Worm (Caenorhabditis elegans): ENCODE results near the gene DC2.5.

The DC2.5 gene

ce11 chrV:248636-249035, 36.0 kb upstream of the DC2.5 start:
- no peak for TF ChIP-seq ztf-7 (tag; optimal IDR thresholded peaks at IDR 0.05)
- no peak for TF ChIP-seq arid-1 (GFP tag; conservative IDR thresholded peaks at IDR 0.05)
- no peak for TF ChIP-seq hlh-11 (tag; optimal IDR thresholded peaks at IDR 0.05)
- no peak for TF ChIP-seq dmd-9 (GFP tag; IDR thresholded peaks at IDR 0.05)
- TF ChIP-seq nhr-102 (tag; optimal IDR thresholded peaks at IDR 0.05), result no peak
- no peak for TF ChIP-seq snpc-4 (tag; optimal IDR thresholded peaks at IDR 0.05)
- no peak for TF ChIP-seq ceh-44 (GFP tag; IDR thresholded peaks at IDR 0.05)
- TF ChIP-seq nhr-28 (tag; optimal IDR thresholded peaks at IDR 0.05), result no peak
- TF ChIP-seq mxl-3 (GFP tag; optimal IDR thresholded peaks at IDR 0.05), result no peak

ce11 chrV:247576-247975, 35.0 kb upstream of the DC2.5 start:
- TF ChIP-seq nhr-11 (tag; optimal IDR thresholded peaks at IDR 0.05) (no peak), F37D6.2 (tag; optimal IDR thresholded peaks at IDR 0.05) (no peak), F10B5.3 (tag; optimal IDR thresholded peaks at IDR 0.05) (no peak)

ce11 chrV:246097-246496, 33.5 kb upstream of the DC2.5 start, which contains the start of gene kin-34:
Gene kin-34 (minus strand): TSS chrV:246197.
- TF ChIP-seq D1046.2 (GFP tag; IDR thresholded peaks at IDR 0.05) (no peak), hmg-1.1 (GFP tag; IDR thresholded peaks at IDR 0.05) (no peak), mxl-3 (GFP tag; optimal IDR thresholded peaks at IDR 0.05) (no peak), zip-11 (GFP tag; IDR thresholded peaks at IDR 0.05) (no peak), sdz-12 (GFP tag; optimal IDR thresholded peaks at IDR 0.05) (no peak), dve-1 (tag; optimal IDR thresholded peaks at IDR 0.05; ENCODE audit: insufficient read depth) (no peak), ceh-28 (tag; optimal IDR thresholded peaks at IDR 0.05) (no peak)

- no peak for TF ChIP-seq ZK546.5 (tag; optimal IDR thresholded peaks at IDR 0.05)
- no peak for TF ChIP-seq mdt-29 (GFP tag; IDR thresholded peaks at IDR 0.05)
- TF ChIP-seq dmd-8 (GFP tag; IDR thresholded peaks at IDR 0.05), result no peak
- no peak for TF ChIP-seq ama-1 (optimal IDR thresholded peaks at IDR 0.05)
- TF ChIP-seq jun-1 (tag; optimal IDR thresholded peaks at IDR 0.05), result no peak
- no peak for TF ChIP-seq lin-1 (GFP tag; IDR thresholded peaks at IDR 0.05)
- no peak for TF ChIP-seq nhr-42 (GFP tag; IDR thresholded peaks at IDR 0.05)
- no peak for TF ChIP-seq spr-1 (tag; optimal IDR thresholded peaks at IDR 0.05)
- TF ChIP-seq egl-43 (GFP tag; IDR thresholded peaks at IDR 0.05), result no peak
- no peak for TF ChIP-seq Y105C5A.15 (GFP tag; IDR thresholded peaks at IDR 0.05)
- TF ChIP-seq snpc-4 (tag; optimal IDR thresholded peaks at IDR 0.05), result no peak
- no peak for TF ChIP-seq dve-1 (tag; optimal IDR thresholded peaks at IDR 0.05; ENCODE audit: insufficient read depth)
- no peak for TF ChIP-seq zip-2 (tag; optimal IDR thresholded peaks at IDR 0.05)
- no peak for TF ChIP-seq F49E8.2 (tag; optimal IDR thresholded peaks at IDR 0.05; ENCODE audit: borderline replicate concordance)
- TF ChIP-seq R02D3.7 (tag; optimal IDR thresholded peaks at IDR 0.05), result no peak
- no peak for TF ChIP-seq spr-3 (GFP tag; optimal IDR thresholded peaks at IDR 0.05)
- TF ChIP-seq ztf-7 (tag; optimal IDR thresholded peaks at IDR 0.05), result no peak
- no peak for TF ChIP-seq Y75B8A.6 (GFP tag; IDR thresholded peaks at IDR 0.05)
- no peak for TF ChIP-seq ceh-62 (tag; optimal IDR thresholded peaks at IDR 0.05)
- no peak for TF ChIP-seq ceh-32 (tag; optimal IDR thresholded peaks at IDR 0.05; ENCODE audit: poor library complexity)
Observed at ce11 chrV:242518-242917, 29.9 kb upstream of the DC2.5 start, which contains the start of gene R02C2.7. Gene R02C2.7 (minus strand): TSS chrV:242618.

ce11 chrV:240287-240686, 27.7 kb upstream of the DC2.5 start, which contains the start of gene txt-2:
Gene txt-2 (minus strand): TSS chrV:240500.
- no peak for TF ChIP-seq Y105C5A.15 (GFP tag; IDR thresholded peaks at IDR 0.05)
- TF ChIP-seq spr-3 (GFP tag; optimal IDR thresholded peaks at IDR 0.05), result no peak
- no peak for TF ChIP-seq F49E8.2 (tag; optimal IDR thresholded peaks at IDR 0.05; ENCODE audit: borderline replicate concordance)
- no peak for TF ChIP-seq dmd-8 (GFP tag; IDR thresholded peaks at IDR 0.05)
- TF ChIP-seq nhr-25 (tag; optimal IDR thresholded peaks at IDR 0.05; ENCODE audit: borderline replicate concordance, insufficient read depth), result no peak

Measured in whole organism, L4 larva.